Fruit fly (Drosophila melanogaster): ENCODE results near the gene CG17776.
A peak's percentile ranks its signal among the peaks of the same experiment; 100 is the strongest.

The CG17776 gene

dm6 chrX:2219899-2220298, 35.4 kb downstream of the CG17776 start (continued):
- TF ChIP-seq aop (GFP tag; IDR thresholded peaks at IDR 0.05), result no peak
- no peak for TF ChIP-seq Jarid2 (GFP tag; optimal IDR thresholded peaks at IDR 0.05)
- no peak for TF ChIP-seq CG5953 (GFP tag; IDR thresholded peaks at IDR 0.05)
- TF ChIP-seq dimm (GFP tag; IDR thresholded peaks at IDR 0.05), result no peak
- no peak for TF ChIP-seq fru (optimal IDR thresholded peaks at IDR 0.05)
- peak; percentile 12 for TF ChIP-seq fd96Cb (tag; optimal IDR thresholded peaks at IDR 0.05)
- no peak for TF ChIP-seq Trl (optimal IDR thresholded peaks at IDR 0.05)
- TF ChIP-seq Trl (GFP tag; optimal IDR thresholded peaks at IDR 0.05), result no peak
- peak; percentile 6 for TF ChIP-seq PHDP (tag; optimal IDR thresholded peaks at IDR 0.05)
- TF ChIP-seq crc (GFP tag; optimal IDR thresholded peaks at IDR 0.05), result no peak
- no peak for TF ChIP-seq CG1024 (GFP tag; IDR thresholded peaks at IDR 0.05)
- TF ChIP-seq gsb-n (tag; optimal IDR thresholded peaks at IDR 0.05), result no peak
- TF ChIP-seq sens-2 (GFP tag; IDR thresholded peaks at IDR 0.05), result no peak
- TF ChIP-seq Abd-B (GFP tag; optimal IDR thresholded peaks at IDR 0.05), result no peak
- no peak for TF ChIP-seq Dek (tag; optimal IDR thresholded peaks at IDR 0.05)
- no peak for TF ChIP-seq jigr1 (GFP tag; IDR thresholded peaks at IDR 0.05)
- no peak for TF ChIP-seq tio (GFP tag; optimal IDR thresholded peaks at IDR 0.05)
- TF ChIP-seq CG15601 (tag; optimal IDR thresholded peaks at IDR 0.05), result no peak
- TF ChIP-seq CG9932 (GFP tag; IDR thresholded peaks at IDR 0.05), result no peak
- no peak for TF ChIP-seq tna (GFP tag; IDR thresholded peaks at IDR 0.05; ENCODE audit: partially characterized antibody)
- no peak for TF ChIP-seq Deaf1 (tag; optimal IDR thresholded peaks at IDR 0.05)
- TF ChIP-seq CG14050 (GFP tag; IDR thresholded peaks at IDR 0.05), result no peak
- no peak for TF ChIP-seq CG17829 (tag; optimal IDR thresholded peaks at IDR 0.05)
- no peak for TF ChIP-seq tin (GFP tag; optimal IDR thresholded peaks at IDR 0.05)
- no peak for TF ChIP-seq Opbp (GFP tag; IDR thresholded peaks at IDR 0.05; ENCODE audit: partially characterized antibody)

dm6 chrX:2221598-2221997, 37.1 kb downstream of the CG17776 start:
- TF ChIP-seq Jarid2 (GFP tag; optimal IDR thresholded peaks at IDR 0.05) (no peak), zen (tag; optimal IDR thresholded peaks at IDR 0.05) (peak; percentile 18), CG11504 (tag; optimal IDR thresholded peaks at IDR 0.05) (peak; percentile 41), bowl (GFP tag; IDR thresholded peaks at IDR 0.05) (no peak), BEAF-32 (GFP tag; optimal IDR thresholded peaks at IDR 0.05) (no peak), Tbp (GFP tag; optimal IDR thresholded peaks at IDR 0.05) (no peak), insv (GFP tag; optimal IDR thresholded peaks at IDR 0.05) (peak; percentile 57 to 95), NFAT (GFP tag; IDR thresholded peaks at IDR 0.05) (no peak), Elba2 (GFP tag; optimal IDR thresholded peaks at IDR 0.05) (peak; percentile 61), p53 (GFP tag; optimal IDR thresholded peaks at IDR 0.05) (no peak)

dm6 chrX:2222181-2222790, 37.8 kb downstream of the CG17776 start, which contains the start of gene Vinc:
TSS of gene Vinc (minus strand) at chrX:2222567.
- TF ChIP-seq CG42726 (GFP tag; IDR thresholded peaks at IDR 0.05; ENCODE audit: partially characterized antibody) (no peak), Rx (GFP tag; IDR thresholded peaks at IDR 0.05) (peak; percentile 73), Max (GFP tag; optimal IDR thresholded peaks at IDR 0.05) (peak; percentile 81), CG1602 (GFP tag; optimal IDR thresholded peaks at IDR 0.05) (peak; percentile 60), CG11456 (GFP tag; IDR thresholded peaks at IDR 0.05) (peak; percentile 87), Sry-β (GFP tag; optimal IDR thresholded peaks at IDR 0.05) (peak; percentile 53), Doc3 (GFP tag; IDR thresholded peaks at IDR 0.05; ENCODE audit: partially characterized antibody) (no peak), CG8281 (tag; optimal IDR thresholded peaks at IDR 0.05) (peak; percentile 77), CG17829 (tag; optimal IDR thresholded peaks at IDR 0.05) (peak; percentile 89), vvl (GFP tag; IDR thresholded peaks at IDR 0.05) (peak; percentile 80), otp (GFP tag; IDR thresholded peaks at IDR 0.05) (peak; percentile 64; the same call in 2 of the 3 replicates), kay (GFP tag; optimal IDR thresholded peaks at IDR 0.05) (peak; percentile 83), eyg (GFP tag; optimal IDR thresholded peaks at IDR 0.05) (peak; percentile 80), inv (GFP tag; IDR thresholded peaks at IDR 0.05; ENCODE audit: partially characterized antibody) (no peak), zfh2 (GFP tag; optimal IDR thresholded peaks at IDR 0.05) (peak; percentile 55), CG3838 (GFP tag; optimal IDR thresholded peaks at IDR 0.05) (no peak), CG17385 (GFP tag; optimal IDR thresholded peaks at IDR 0.05) (peak; percentile 96), unc-4 (GFP tag; IDR thresholded peaks at IDR 0.05; ENCODE audit: partially characterized antibody) (no peak)
